Fruit fly (Drosophila melanogaster) whole organism, embryonic: ENCODE data around the gene CG9297.

Source experiments
- BEAF-32 ChIP-seq: fragments of 200-800 bp; sonication (Bioruptor generic); optimal IDR thresholded peaks from 3 replicates; lab custom pipeline; 2017; ENCODE audit warnings: missing biosample characterization, missing genetic modification characterization, mild to moderate bottlenecking, moderate library complexity, missing genetic modification reagents
- CG16813 ChIP-seq: fragments of 200-800 bp; sonication (Bioruptor generic); IDR thresholded peaks from 3 replicates; pipeline ENCODE4 v1.3.6; 2022; ENCODE audit warnings: missing biosample characterization, missing genetic modification characterization; ENCODE audit not compliant: partially characterized antibody
- CG2129 ChIP-seq: fragments of 200-800 bp; sonication (Bioruptor generic); IDR thresholded peaks from 2 replicates; pipeline ENCODE4 v1.3.6; 2022; ENCODE audit warnings: missing biosample characterization, missing genetic modification characterization; ENCODE audit not compliant: partially characterized antibody
- CG34422 ChIP-seq: fragments of 200-800 bp; sonication (Bioruptor generic); IDR thresholded peaks from 3 replicates; pipeline ENCODE4 v1.3.6; 2022; ENCODE audit warnings: missing biosample characterization, missing genetic modification characterization
- CG4854 ChIP-seq: fragments of 200-800 bp; sonication (Bioruptor generic); optimal IDR thresholded peaks from 2 replicates; lab custom pipeline; 2016; ENCODE audit warnings: missing biosample characterization, missing genetic modification characterization, inconsistent platforms
- CG7745 ChIP-seq: fragments of 200-800 bp; sonication (Bioruptor generic); optimal IDR thresholded peaks from 2 replicates; lab custom pipeline; 2018; ENCODE audit warnings: missing biosample characterization, mild to moderate bottlenecking, missing genetic modification characterization, moderate library complexity
- Doc2 ChIP-seq: fragments of 200-800 bp; sonication (Bioruptor generic); IDR thresholded peaks from 2 replicates; pipeline ENCODE4 v1.3.6; 2022; ENCODE audit warnings: missing biosample characterization, missing genetic modification characterization
- Hey ChIP-seq: fragments of 200-800 bp; sonication (Bioruptor generic); optimal IDR thresholded peaks from 3 replicates; lab custom pipeline; 2018; ENCODE audit warnings: missing biosample characterization, mild to moderate bottlenecking, missing genetic modification characterization
- Hr3 ChIP-seq: fragments of 200-800 bp; sonication (Bioruptor generic); optimal IDR thresholded peaks from 3 replicates; lab custom pipeline; 2016; ENCODE audit warnings: missing biosample characterization, missing genetic modification characterization
- Hr78 ChIP-seq, 2 experiments: fragments of 200-800 bp in 1 of 2; fragments of >200 bp in 1 of 2; sonication (Bioruptor generic) in 1 of 2; optimal IDR thresholded peaks; 2 replicates each; lab custom pipeline; 2017 to 2019; ENCODE audit warnings: missing biosample characterization in 2 of 2, missing genetic modification characterization in 2 of 2, mild to moderate bottlenecking in 1 of 2, moderate library complexity in 1 of 2
- br ChIP-seq: fragments of >200 bp; optimal IDR thresholded peaks from 2 replicates; lab custom pipeline; 2017
- pan ChIP-seq, 4 experiments: fragments of >200 bp in 3 of 4; fragments of 200-800 bp in 1 of 4; sonication (Bioruptor generic) in 1 of 4; optimal IDR thresholded peaks in 3 of 4; IDR thresholded peaks in 1 of 4; 2 replicates each; pipeline versions ENCODE4 v1.3.6 to Lab custom; 2017 to 2022; ENCODE audit warnings: missing biosample characterization in 2 of 4, missing genetic modification characterization in 2 of 4, mixed read lengths in 1 of 4
- tna ChIP-seq: fragments of 200-800 bp; sonication (Bioruptor generic); IDR thresholded peaks from 2 replicates; pipeline ENCODE4 v1.3.6; 2022; ENCODE audit warnings: missing biosample characterization, missing genetic modification characterization; ENCODE audit not compliant: partially characterized antibody
- usp ChIP-seq: fragments of >200 bp; optimal IDR thresholded peaks from 2 replicates; lab custom pipeline; 2017; ENCODE audit warnings: missing biosample characterization, missing genetic modification characterization

DNA sequence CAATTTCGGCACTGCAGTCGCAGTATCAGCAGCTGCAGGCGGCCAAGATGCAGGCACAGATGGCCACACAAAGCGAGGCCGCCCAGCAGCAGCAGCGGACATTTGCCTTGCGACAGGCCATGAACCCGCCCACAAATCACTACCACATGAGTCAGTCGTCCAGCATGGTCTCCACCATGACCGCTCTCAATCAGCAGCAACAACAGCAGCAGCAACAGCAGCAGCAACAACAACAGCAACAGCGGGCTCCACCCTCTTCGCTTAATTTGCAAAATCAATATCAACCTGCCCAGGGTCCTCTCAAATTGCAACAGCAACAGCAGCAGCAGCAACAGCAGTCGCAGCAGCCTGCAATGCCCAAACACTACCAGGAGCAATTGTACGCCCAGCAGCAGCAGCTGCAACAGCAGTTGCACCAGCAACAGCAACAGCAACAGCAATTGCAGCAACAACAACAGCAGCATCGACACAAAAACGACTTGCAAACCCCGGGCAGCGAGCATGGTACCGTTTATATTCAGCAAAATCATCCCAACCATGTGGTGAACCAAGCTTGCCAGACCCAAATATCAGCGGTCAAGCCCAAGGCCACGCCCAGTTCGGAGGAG is 25.1 kb upstream of the CG9297 start:
- TF ChIP-seq Hr3 (no peak), CG16813 (GFP tag; lab: Robert Waterston, UW) (no peak), Doc2 (GFP tag; lab: Robert Waterston, UW) (no peak), usp (GFP tag; lab: Kevin White, UChicago) (no peak), CG34422 (GFP tag; lab: Robert Waterston, UW) (no peak), CG7745 (tag; lab: Kevin White, UChicago) (no peak), CG4854 (GFP tag; lab: Kevin White, UChicago) (no peak), pan (optimal IDR thresholded peaks at IDR 0.05; lab: Kevin White, UChicago) (no peak), pan (GFP tag; optimal IDR thresholded peaks at IDR 0.05 in 1 of 2, IDR thresholded peaks at IDR 0.05 in 1 of 2) (no peak), CG2129 (no peak), BEAF-32 (GFP tag; lab: Kevin White, UChicago) (no peak), Hey (tag; lab: Kevin White, UChicago) (no peak), tna (GFP tag; lab: Robert Waterston, UW) (no peak), Hr78 (GFP tag; optimal IDR thresholded peaks at IDR 0.05; lab: Kevin White, UChicago) (no peak), br (lab: Kevin White, UChicago) (no peak)
